Worm (Caenorhabditis elegans) whole organism, early embryonic: ENCODE measurements around the gene T02D1.7.

Source experiments
- F13C5.2 ChIP-seq: sonication (generic microtip); optimal IDR thresholded peaks from 2 replicates; lab custom pipeline; 2017; ENCODE audit warnings: mild to moderate bottlenecking, missing genetic modification characterization, inconsistent platforms, missing compliant biosample characterization
- aly-1 ChIP-seq: sonication (generic microtip); optimal IDR thresholded peaks from 2 replicates; lab custom pipeline; 2016; ENCODE audit warnings: missing genetic modification characterization, missing compliant biosample characterization
- ama-1 ChIP-seq: fragments of 150-350 bp; optimal IDR thresholded peaks from 2 replicates; lab custom pipeline; 2014
- ceh-36 ChIP-seq: sonication (generic microtip); optimal IDR thresholded peaks from 2 replicates; lab custom pipeline; 2016; ENCODE audit warnings: missing genetic modification characterization, inconsistent platforms, missing compliant biosample characterization
- flt-1 ChIP-seq: fragments of 200-800 bp; sonication (Bioruptor generic); IDR thresholded peaks from 2 replicates; pipeline ENCODE4 v1.3.6; 2022; ENCODE audit warnings: missing genetic modification characterization, missing compliant biosample characterization
- hmbx-1 ChIP-seq: sonication (generic microtip); optimal IDR thresholded peaks from 2 replicates; lab custom pipeline; 2016; ENCODE audit warnings: mild to moderate bottlenecking, missing genetic modification characterization, missing compliant biosample characterization
- hmg-4 ChIP-seq: fragments of 200-800 bp; sonication (Bioruptor generic); optimal IDR thresholded peaks from 2 replicates; lab custom pipeline; 2018; ENCODE audit warnings: mild to moderate bottlenecking, missing genetic modification characterization, missing compliant biosample characterization
- pes-1 ChIP-seq: fragments of 200-800 bp; sonication (Bioruptor generic); IDR thresholded peaks from 2 replicates; pipeline ENCODE4 v1.3.6; 2022; ENCODE audit warnings: missing genetic modification reagents, missing genetic modification characterization, missing compliant biosample characterization
- scrt-1 ChIP-seq: fragments of 200-800 bp; sonication (Bioruptor generic); IDR thresholded peaks from 2 replicates; pipeline ENCODE4 v1.3.6; 2022; ENCODE audit warnings: missing genetic modification characterization, missing compliant biosample characterization
- sea-1 ChIP-seq: fragments of 200-800 bp; sonication (Bioruptor generic); conservative IDR thresholded peaks from 2 replicates; pipeline ENCODE4 v1.3.6; 2022; ENCODE audit warnings: missing genetic modification characterization, missing compliant biosample characterization
- tra-4 ChIP-seq: sonication (generic microtip); optimal IDR thresholded peaks from 2 replicates; lab custom pipeline; 2017; ENCODE audit warnings: missing genetic modification characterization, missing compliant biosample characterization

- TF ChIP-seq ceh-36 = no peak
- no peak for TF ChIP-seq flt-1 (GFP tag; lab: Robert Waterston, UW)
- TF ChIP-seq pes-1 (GFP tag; lab: Robert Waterston, UW) = no peak
- TF ChIP-seq F13C5.2 (tag; lab: Kevin White, UChicago) = no peak
- TF ChIP-seq sea-1 (GFP tag; lab: Robert Waterston, UW) = no peak
- no peak for TF ChIP-seq hmbx-1 (tag; lab: Kevin White, UChicago)
- TF ChIP-seq ama-1 = no peak
- TF ChIP-seq tra-4 (tag; lab: Kevin White, UChicago) = no peak
- no peak for TF ChIP-seq hmg-4 (GFP tag; lab: Kevin White, UChicago)
- no peak for TF ChIP-seq aly-1 (tag; lab: Kevin White, UChicago)
- no peak for TF ChIP-seq scrt-1
These were observed 43.5 kb upstream of the T02D1.7 start, which contains the start of gene F11E6.8 for ce11 chrIV:17450443-17450842.
